Worm (Caenorhabditis elegans) whole organism, L2 larva: ENCODE measurements around the gene Y43F8C.16.
"Not testable (repeated sequence)": the region's sequence is repeated elsewhere in the genome, so short reads cannot be mapped to it uniquely, and the experiment has no call there.

Experiments
- C34F6.9 ChIP-seq: fragments of 150-350 bp; optimal IDR thresholded peaks from 2 replicates; lab custom pipeline; 2014; ENCODE audit warnings: missing biosample characterization, missing genetic modification characterization
- F13H6.1 ChIP-seq: sonication (generic microtip); optimal IDR thresholded peaks from 2 replicates; lab custom pipeline; 2016; ENCODE audit warnings: missing genetic modification characterization, missing compliant biosample characterization
- Y55F3AM.14 ChIP-seq: fragments of 200-800 bp; sonication (Bioruptor generic); optimal IDR thresholded peaks from 2 replicates; lab custom pipeline; 2018; ENCODE audit warnings: mild to moderate bottlenecking, missing genetic modification characterization, missing compliant biosample characterization
- ZK546.5 ChIP-seq: sonication (generic microtip); optimal IDR thresholded peaks from 2 replicates; lab custom pipeline; 2017; ENCODE audit warnings: missing biosample characterization, missing genetic modification characterization
- ama-1 ChIP-seq: fragments of 150-350 bp; optimal IDR thresholded peaks from 2 replicates; lab custom pipeline; 2018; ENCODE audit warnings: inconsistent platforms
- ceh-82 ChIP-seq: fragments of 150-350 bp; optimal IDR thresholded peaks from 2 replicates; lab custom pipeline; 2014; ENCODE audit warnings: missing biosample characterization, missing genetic modification characterization
- crh-2 ChIP-seq: sonication (generic microtip); optimal IDR thresholded peaks from 2 replicates; lab custom pipeline; 2017; ENCODE audit warnings: missing biosample characterization, missing genetic modification characterization
- dmd-4 ChIP-seq: sonication (generic microtip); optimal IDR thresholded peaks from 2 replicates; lab custom pipeline; 2017; ENCODE audit warnings: missing biosample characterization, missing genetic modification characterization
- egl-27 ChIP-seq: sonication (generic microtip); optimal IDR thresholded peaks from 3 replicates; lab custom pipeline; 2017; ENCODE audit warnings: missing biosample characterization, missing genetic modification reagents, missing genetic modification characterization
- elt-1 ChIP-seq: fragments of 150-350 bp; optimal IDR thresholded peaks from 2 replicates; lab custom pipeline; 2014; ENCODE audit warnings: missing biosample characterization, missing genetic modification characterization
- elt-3 ChIP-seq: sonication (generic microtip); optimal IDR thresholded peaks from 2 replicates; lab custom pipeline; 2017; ENCODE audit warnings: missing biosample characterization, missing genetic modification characterization
- gmeb-1 ChIP-seq: fragments of 150-350 bp; optimal IDR thresholded peaks from 2 replicates; lab custom pipeline; 2014; ENCODE audit warnings: missing biosample characterization, missing genetic modification characterization
- lin-11 ChIP-seq: fragments of 150-350 bp; sonication (generic microtip); optimal IDR thresholded peaks from 2 replicates; lab custom pipeline; 2014; ENCODE audit warnings: missing biosample characterization, missing genetic modification characterization, inconsistent platforms, mixed read lengths
- lin-13 ChIP-seq: fragments of 150-350 bp; optimal IDR thresholded peaks from 2 replicates; lab custom pipeline; 2014; ENCODE audit warnings: missing biosample characterization, missing genetic modification reagents, missing genetic modification characterization
- lin-39 ChIP-seq: fragments of 150-350 bp; optimal IDR thresholded peaks from 2 replicates; lab custom pipeline; 2014; ENCODE audit warnings: missing biosample characterization, missing genetic modification reagents, missing genetic modification characterization
- lsy-2 ChIP-seq, 2 experiments: fragments of 150-350 bp in 1 of 2; sonication (generic microtip) in 1 of 2; optimal IDR thresholded peaks; 2 replicates each; lab custom pipeline; 2014 to 2017; ENCODE audit warnings: missing biosample characterization in 2 of 2, missing genetic modification characterization in 2 of 2
- mab-5 ChIP-seq: fragments of 150-350 bp; optimal IDR thresholded peaks from 2 replicates; lab custom pipeline; 2014; ENCODE audit warnings: missing biosample characterization, missing genetic modification characterization
- mdl-1 ChIP-seq, 2 experiments: fragments of 150-350 bp in 1 of 2; sonication (generic microtip) in 1 of 2; optimal IDR thresholded peaks; 2 replicates each; lab custom pipeline; 2017; ENCODE audit warnings: missing biosample characterization in 2 of 2, missing genetic modification characterization in 2 of 2
- nhr-10 ChIP-seq: sonication (generic microtip); optimal IDR thresholded peaks from 2 replicates; lab custom pipeline; 2017; ENCODE audit warnings: missing biosample characterization, missing genetic modification characterization
- nhr-11 ChIP-seq: fragments of 150-350 bp; optimal IDR thresholded peaks from 2 replicates; lab custom pipeline; 2014; ENCODE audit warnings: missing biosample characterization, missing genetic modification characterization
- nhr-12 ChIP-seq: fragments of 150-350 bp; optimal IDR thresholded peaks from 2 replicates; lab custom pipeline; 2014; ENCODE audit warnings: missing biosample characterization, missing genetic modification characterization
- nhr-21 ChIP-seq: fragments of 150-350 bp; optimal IDR thresholded peaks from 2 replicates; lab custom pipeline; 2014; ENCODE audit warnings: missing biosample characterization, missing genetic modification characterization
- nhr-23 ChIP-seq: fragments of 150-350 bp; optimal IDR thresholded peaks from 2 replicates; lab custom pipeline; 2014; ENCODE audit warnings: missing biosample characterization, missing genetic modification reagents, missing genetic modification characterization
- nhr-237 ChIP-seq: fragments of 150-350 bp; optimal IDR thresholded peaks from 2 replicates; lab custom pipeline; 2014; ENCODE audit warnings: missing biosample characterization, missing genetic modification characterization
- nhr-77 ChIP-seq: fragments of 150-350 bp; optimal IDR thresholded peaks from 2 replicates; lab custom pipeline; 2014; ENCODE audit warnings: missing biosample characterization, missing genetic modification characterization
- peb-1 ChIP-seq: fragments of 150-350 bp; optimal IDR thresholded peaks from 2 replicates; lab custom pipeline; 2014; ENCODE audit warnings: missing biosample characterization, missing genetic modification characterization
- sem-4 ChIP-seq: fragments of 150-350 bp; optimal IDR thresholded peaks from 2 replicates; lab custom pipeline; 2014; ENCODE audit warnings: missing biosample characterization, missing genetic modification reagents, missing genetic modification characterization
- skn-1 ChIP-seq: sonication (generic microtip); optimal IDR thresholded peaks from 2 replicates; lab custom pipeline; 2017; ENCODE audit warnings: missing biosample characterization, missing genetic modification characterization
- sma-3 ChIP-seq: sonication (generic microtip); optimal IDR thresholded peaks from 2 replicates; lab custom pipeline; 2016; ENCODE audit warnings: missing genetic modification reagents, missing genetic modification characterization, missing compliant biosample characterization
- snpc-4 ChIP-seq: fragments of 150-350 bp; optimal IDR thresholded peaks from 2 replicates; lab custom pipeline; 2014; ENCODE audit warnings: missing biosample characterization, missing genetic modification characterization
- unc-39 ChIP-seq: fragments of 150-350 bp; optimal IDR thresholded peaks from 2 replicates; lab custom pipeline; 2014; ENCODE audit warnings: missing biosample characterization, missing genetic modification characterization
- unc-55 ChIP-seq: fragments of 150-350 bp; sonication (generic microtip); optimal IDR thresholded peaks from 3 replicates; lab custom pipeline; 2014; ENCODE audit warnings: missing biosample characterization, missing genetic modification reagents, missing genetic modification characterization
- unc-62 ChIP-seq: fragments of 150-350 bp; optimal IDR thresholded peaks from 2 replicates; lab custom pipeline; 2014; ENCODE audit warnings: missing biosample characterization, missing genetic modification reagents, missing genetic modification characterization
- zag-1 ChIP-seq: fragments of 150-350 bp; optimal IDR thresholded peaks from 2 replicates; lab custom pipeline; 2014; ENCODE audit warnings: missing biosample characterization, missing genetic modification characterization
- ztf-11 ChIP-seq: sonication (generic microtip); optimal IDR thresholded peaks from 2 replicates; lab custom pipeline; 2017; ENCODE audit warnings: missing biosample characterization, missing genetic modification characterization

Gene Y43F8C.16

DNA sequence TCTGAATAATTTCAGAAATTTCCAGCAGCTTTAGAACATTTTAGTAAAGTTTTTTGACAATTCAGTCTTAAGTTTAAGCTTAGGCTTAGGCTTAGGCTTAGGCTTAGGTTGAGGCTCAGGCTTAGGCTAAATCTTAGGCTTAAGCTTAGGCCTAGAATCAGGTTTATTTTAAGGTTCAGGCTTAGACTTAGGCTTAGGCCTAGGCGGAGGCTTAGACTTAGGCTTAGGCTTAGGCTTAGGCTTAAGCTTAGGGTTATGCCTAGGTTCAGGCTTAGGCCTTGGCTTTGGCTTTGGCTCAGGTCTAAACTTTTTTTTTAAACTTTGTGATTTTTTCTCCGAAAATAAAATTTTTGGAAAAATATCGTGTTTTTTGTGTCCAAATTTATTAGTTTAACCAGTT is 3.3 kb upstream of the Y43F8C.16 start:
- TF ChIP-seq sma-3 (GFP tag; lab: Kevin White, UChicago) (no peak), Y55F3AM.14 (GFP tag; lab: Kevin White, UChicago) (no peak), ZK546.5 (tag; lab: Kevin White, UChicago) (no peak), nhr-10 (no peak), gmeb-1 (no peak), skn-1 (tag; lab: Kevin White, UChicago) (no peak), nhr-12 (tag; lab: Kevin White, UChicago) (no peak)
- TF ChIP-seq, all 48 proteins: peak for 0

DNA sequence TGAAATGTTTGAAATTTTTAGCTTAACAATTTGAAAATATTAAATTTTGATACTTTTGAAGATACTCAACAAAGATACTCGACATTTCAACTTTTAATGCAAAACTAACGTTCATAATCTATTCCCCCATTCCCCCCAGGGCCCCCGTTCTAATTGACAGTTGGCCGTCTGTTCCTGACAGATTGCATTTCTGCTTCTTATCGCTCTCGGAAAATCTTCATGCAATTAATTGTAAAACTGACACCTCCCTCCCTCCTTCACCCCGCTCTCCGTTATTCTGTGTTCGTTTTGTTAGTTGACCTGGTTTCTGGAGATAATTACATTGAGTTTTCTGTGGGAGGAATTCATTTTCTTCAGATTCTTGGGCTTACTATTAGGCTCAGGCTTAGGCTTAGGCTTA is 2.6 kb upstream of the Y43F8C.16 start:
- TF ChIP-seq nhr-237 (tag; lab: Kevin White, UChicago) (no peak), ztf-11 (tag; lab: Kevin White, UChicago) (no peak), lin-39 (no peak), zag-1 (no peak), skn-1 (tag; lab: Kevin White, UChicago) (no peak), unc-62 (GFP tag; lab: Kevin White, UChicago) (no peak), ama-1 (lab: Kevin White, UChicago) (no peak), sem-4 (tag; lab: Kevin White, UChicago) (no peak), sma-3 (GFP tag; lab: Kevin White, UChicago) (no peak), elt-3 (tag; lab: Kevin White, UChicago) (no peak)
- TF ChIP-seq, all 48 proteins: peak for 0

DNA sequence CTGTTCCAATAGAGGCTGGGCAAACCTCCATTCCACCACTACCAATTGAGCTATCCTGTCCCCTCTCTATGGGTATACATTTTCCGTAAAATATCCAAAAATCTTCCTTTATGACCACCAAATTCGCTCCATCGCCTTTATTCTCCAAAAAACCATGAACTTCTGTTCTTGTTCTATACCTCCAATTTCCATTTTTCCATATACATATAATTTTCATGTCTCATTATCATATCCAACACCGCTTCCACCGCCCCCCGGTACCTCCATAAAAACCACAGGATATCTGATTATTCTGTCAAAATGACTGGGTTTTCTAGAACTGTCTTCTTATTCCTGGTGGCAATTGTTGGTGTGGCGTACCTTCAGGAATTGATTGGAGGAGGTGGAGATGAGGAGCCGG is 528 bp upstream of the Y43F8C.16 start, which contains the start of gene Y43F8C.17:
Gene Y43F8C.17, plus strand, starts transcription at position 301 of the 400 bp plus-strand sequence.
- TF ChIP-seq lin-39 = no peak
- no peak for TF ChIP-seq elt-3 (tag; lab: Kevin White, UChicago)
- TF ChIP-seq ceh-82 (tag; lab: Kevin White, UChicago) = no peak
- no peak for TF ChIP-seq mab-5 (tag; lab: Kevin White, UChicago)
- TF ChIP-seq dmd-4 = no peak
- TF ChIP-seq unc-55 = no peak
- TF ChIP-seq crh-2 (tag; lab: Kevin White, UChicago) = no peak
- TF ChIP-seq elt-1 (tag; lab: Kevin White, UChicago) = no peak
- no peak for TF ChIP-seq ama-1 (lab: Kevin White, UChicago)
- TF ChIP-seq unc-39 (tag; lab: Kevin White, UChicago) = no peak
- no peak for TF ChIP-seq nhr-12 (tag; lab: Kevin White, UChicago)
- no peak for TF ChIP-seq lin-11 (tag; lab: Kevin White, UChicago)
- TF ChIP-seq F13H6.1 (tag; lab: Kevin White, UChicago) = no peak
- TF ChIP-seq peb-1 (tag; lab: Kevin White, UChicago) = no peak
- no peak for TF ChIP-seq skn-1 (tag; lab: Kevin White, UChicago)
- TF ChIP-seq gmeb-1 = no peak
- no peak for TF ChIP-seq nhr-21 (tag; lab: Kevin White, UChicago)
- no peak for TF ChIP-seq egl-27 (tag; lab: Kevin White, UChicago)
- no peak for TF ChIP-seq lsy-2 (tag; optimal IDR thresholded peaks at IDR 0.05; lab: Kevin White, UChicago)
- no peak for TF ChIP-seq C34F6.9 (tag; lab: Kevin White, UChicago)

DNA sequence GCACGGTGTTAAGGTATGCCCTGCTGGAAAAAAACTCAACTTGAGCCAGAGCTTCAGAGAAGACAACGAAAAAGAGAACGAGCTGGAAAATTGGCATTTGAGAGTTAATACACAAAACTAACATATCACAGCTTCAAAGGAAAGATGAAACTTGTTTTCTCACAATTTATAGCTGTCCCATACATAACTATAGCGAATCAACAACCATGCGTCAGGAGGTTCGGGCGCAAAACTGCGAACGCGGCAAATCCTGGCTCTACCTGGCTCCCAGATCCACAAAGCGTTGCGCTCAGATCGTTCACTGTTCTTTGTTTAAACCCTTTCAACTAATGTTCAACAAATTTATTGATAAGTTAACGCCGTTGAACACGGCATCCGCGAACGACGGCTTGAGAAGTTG is 3.7 kb downstream of the Y43F8C.16 start, which contains the start of gene Y43F8C.23:
Gene Y43F8C.23, minus strand, starts transcription at position 101 of the 400 bp plus-strand sequence.
- TF ChIP-seq lin-13 (GFP tag; lab: Kevin White, UChicago); zag-1; unc-62 (GFP tag; lab: Kevin White, UChicago): not testable (repeated sequence)

DNA sequence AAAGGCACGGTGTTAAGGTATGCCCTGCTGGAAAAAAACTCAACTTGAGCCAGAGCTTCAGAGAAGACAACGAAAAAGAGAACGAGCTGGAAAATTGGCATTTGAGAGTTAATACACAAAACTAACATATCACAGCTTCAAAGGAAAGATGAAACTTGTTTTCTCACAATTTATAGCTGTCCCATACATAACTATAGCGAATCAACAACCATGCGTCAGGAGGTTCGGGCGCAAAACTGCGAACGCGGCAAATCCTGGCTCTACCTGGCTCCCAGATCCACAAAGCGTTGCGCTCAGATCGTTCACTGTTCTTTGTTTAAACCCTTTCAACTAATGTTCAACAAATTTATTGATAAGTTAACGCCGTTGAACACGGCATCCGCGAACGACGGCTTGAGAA is 4.8 kb downstream of the Y43F8C.16 start, which contains the start of gene Y43F8C.15:
Gene Y43F8C.15, minus strand, starts transcription at position 101 of the 400 bp plus-strand sequence.
- not testable (repeated sequence) for TF ChIP-seq nhr-77 (tag; lab: Kevin White, UChicago); ZK546.5 (tag; lab: Kevin White, UChicago); mdl-1 (tag; optimal IDR thresholded peaks at IDR 0.05; lab: Kevin White, UChicago)

DNA sequence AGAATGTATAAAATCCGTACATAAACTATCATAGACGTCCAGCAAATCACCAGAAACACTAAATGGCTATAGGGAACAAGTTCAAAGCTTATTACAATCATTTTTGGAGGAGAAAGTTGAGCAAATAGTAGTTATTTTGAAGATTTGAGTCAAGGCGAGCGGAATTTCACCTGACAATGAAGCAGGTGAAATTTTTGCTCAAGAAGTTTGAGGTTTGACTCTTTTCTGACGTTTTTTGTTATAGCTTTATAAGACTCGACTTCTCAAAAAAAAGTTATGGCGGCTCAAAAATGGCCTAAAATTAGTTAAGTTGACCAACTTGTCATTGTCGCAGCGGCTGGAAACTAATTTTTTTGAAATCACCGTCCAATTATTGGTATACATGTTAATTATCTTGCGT is 6.5 kb downstream of the Y43F8C.16 start, which contains the start of gene srv-3:
Gene srv-3, minus strand, starts transcription at position 101 of the 400 bp plus-strand sequence.
- TF ChIP-seq skn-1 (tag; lab: Kevin White, UChicago) (no peak), nhr-23 (tag; lab: Kevin White, UChicago) (no peak), snpc-4 (tag; lab: Kevin White, UChicago) (no peak), nhr-11 (no peak), mab-5 (tag; lab: Kevin White, UChicago) (no peak)
